Fruit fly (Drosophila melanogaster): ENCODE results near the gene CG14434.

CG14434 gene

dm6 chrX:6861523-6862077 is 5.4 kb downstream of the CG14434 start (continued):
- peak; percentile 46; the same call in 1 of the 2 replicates for TF ChIP-seq CG9215 (GFP tag; IDR thresholded peaks at IDR 0.05)
- TF ChIP-seq Ssrp (tag; optimal IDR thresholded peaks at IDR 0.05) = no peak
- TF ChIP-seq fd96Cb (tag; optimal IDR thresholded peaks at IDR 0.05) = peak; percentile 42
- peak; percentile 81 for TF ChIP-seq CG5180 (GFP tag; optimal IDR thresholded peaks at IDR 0.05)
- TF ChIP-seq CG17385 (GFP tag; optimal IDR thresholded peaks at IDR 0.05) = peak; percentile 37
- peak; percentile 59 for TF ChIP-seq CG4730 (GFP tag; IDR thresholded peaks at IDR 0.05)
- peak; percentile 20 for TF ChIP-seq Fer1 (GFP tag; optimal IDR thresholded peaks at IDR 0.05)
- no peak for TF ChIP-seq Rx (GFP tag; IDR thresholded peaks at IDR 0.05)
- TF ChIP-seq schlank (tag; optimal IDR thresholded peaks at IDR 0.05) = peak; percentile 38
- TF ChIP-seq ewg (GFP tag; optimal IDR thresholded peaks at IDR 0.05) = peak; percentile 16
- TF ChIP-seq sima (GFP tag; optimal IDR thresholded peaks at IDR 0.05) = no peak
- peak; percentile 68 for TF ChIP-seq CG14014 (GFP tag; IDR thresholded peaks at IDR 0.05)
- TF ChIP-seq E2f1 (GFP tag; IDR thresholded peaks at IDR 0.05) = peak; percentile 59
- TF ChIP-seq CG11696 (GFP tag; IDR thresholded peaks at IDR 0.05) = 0 out of 2 replicates have a peak, but pooled peaks have one; percentile 16
- TF ChIP-seq pum (GFP tag; optimal IDR thresholded peaks at IDR 0.05) = peak; percentile 22
- peak; percentile 37 for TF ChIP-seq CG30403 (GFP tag; optimal IDR thresholded peaks at IDR 0.05)
- no peak for TF ChIP-seq odd (GFP tag; optimal IDR thresholded peaks at IDR 0.05)
- TF ChIP-seq esg (GFP tag; conservative IDR thresholded peaks at IDR 0.05) = peak; percentile 67
- peak; percentile 53 for TF ChIP-seq Meics (GFP tag; optimal IDR thresholded peaks at IDR 0.05)
- TF ChIP-seq CG7786 (GFP tag; optimal IDR thresholded peaks at IDR 0.05) = peak; percentile 77
- TF ChIP-seq Deaf1 (tag; optimal IDR thresholded peaks at IDR 0.05) = peak; percentile 99
- no peak for TF ChIP-seq Sry-β (GFP tag; optimal IDR thresholded peaks at IDR 0.05)
- TF ChIP-seq Hand (GFP tag; optimal IDR thresholded peaks at IDR 0.05) = no peak
- TF ChIP-seq CG14050 (GFP tag; IDR thresholded peaks at IDR 0.05) = peak; percentile 54; the same call in 1 of the 3 replicates
- TF ChIP-seq Nf-YA (GFP tag; IDR thresholded peaks at IDR 0.05) = peak; percentile 48; the same call in 1 of the 2 replicates
- TF ChIP-seq trem (tag; optimal IDR thresholded peaks at IDR 0.05) = peak; percentile 24
- peak; percentile 12 for TF ChIP-seq CG13296 (GFP tag; optimal IDR thresholded peaks at IDR 0.05)
- peak; percentile 43 for TF ChIP-seq Hsf (GFP tag; optimal IDR thresholded peaks at IDR 0.05)
- TF ChIP-seq gce (GFP tag; IDR thresholded peaks at IDR 0.05) = peak; percentile 25; the same call in 1 of the 3 replicates
- TF ChIP-seq gro (GFP tag; optimal IDR thresholded peaks at IDR 0.05) = peak; percentile 13
- TF ChIP-seq az2 (GFP tag; optimal IDR thresholded peaks at IDR 0.05) = peak; percentile 17
- peak; percentile 6 for TF ChIP-seq CG1603 (tag; optimal IDR thresholded peaks at IDR 0.05)
- no peak for TF ChIP-seq Six4 (GFP tag; optimal IDR thresholded peaks at IDR 0.05)
- TF ChIP-seq Aef1 (GFP tag; IDR thresholded peaks at IDR 0.05) = peak; percentile 71; the same call in 2 of the 3 replicates
- TF ChIP-seq E2f2 (GFP tag; IDR thresholded peaks at IDR 0.05) = peak; percentile 36; the same call in 1 of the 2 replicates
- peak; percentile 48 for TF ChIP-seq zf30C (GFP tag; optimal IDR thresholded peaks at IDR 0.05)
- TF ChIP-seq Hr51 (GFP tag; optimal IDR thresholded peaks at IDR 0.05) = peak in 1 of 2 experiments; percentile 42
- TF ChIP-seq pros (GFP tag; optimal IDR thresholded peaks at IDR 0.05) = peak; percentile 91
- 0 out of 2 replicates have a peak, but pooled peaks have one; percentile 12 for TF ChIP-seq CG11085 (GFP tag; IDR thresholded peaks at IDR 0.05)
- peak; percentile 86 for TF ChIP-seq rib (GFP tag; IDR thresholded peaks at IDR 0.05)
- TF ChIP-seq Stat92E (GFP tag; optimal IDR thresholded peaks at IDR 0.05) = peak in 1 of 3 experiments; percentile 74
- no peak for TF ChIP-seq ac (GFP tag; optimal IDR thresholded peaks at IDR 0.05)
